Worm (Caenorhabditis elegans): ENCODE measurements around the gene srj-13.

- TF ChIP-seq lin-15B (tag; optimal IDR thresholded peaks at IDR 0.05) (no peak), skn-1 (tag; optimal IDR thresholded peaks at IDR 0.05) (no peak), ztf-4 (tag; optimal IDR thresholded peaks at IDR 0.05) (no peak), nhr-76 (tag; optimal IDR thresholded peaks at IDR 0.05) (no peak), hpl-2 (GFP tag; optimal IDR thresholded peaks at IDR 0.05) (no peak), Y116A8C.19 (tag; optimal IDR thresholded peaks at IDR 0.05; ENCODE audit: borderline replicate concordance) (no peak), mdl-1 (tag; optimal IDR thresholded peaks at IDR 0.05) (no peak), aly-2 (tag; optimal IDR thresholded peaks at IDR 0.05) (no peak), pqm-1 (tag; optimal IDR thresholded peaks at IDR 0.05) (no peak)
Observed at ce11 chrV:7408520-7408919, 6.1 kb downstream of the srj-13 start, which contains the start of gene srt-6.

Data from whole organism, L1 larva.